Fruit fly (Drosophila melanogaster) whole organism, larva: ENCODE results near the gene beat-VII.

ENCODE experiments used
- noc ChIP-seq: fragments of 200-800 bp; sonication (Bioruptor generic); optimal IDR thresholded peaks from 3 replicates; lab custom pipeline; 2019; ENCODE audit warnings: missing biosample characterization, mild to moderate bottlenecking, missing genetic modification characterization, moderate library complexity

The beat-VII gene

dm6 chr3R:26654594-26654993 is 27.2 kb downstream of the beat-VII start:
- no peak for TF ChIP-seq noc (tag; lab: Kevin White, UChicago)

DNA sequence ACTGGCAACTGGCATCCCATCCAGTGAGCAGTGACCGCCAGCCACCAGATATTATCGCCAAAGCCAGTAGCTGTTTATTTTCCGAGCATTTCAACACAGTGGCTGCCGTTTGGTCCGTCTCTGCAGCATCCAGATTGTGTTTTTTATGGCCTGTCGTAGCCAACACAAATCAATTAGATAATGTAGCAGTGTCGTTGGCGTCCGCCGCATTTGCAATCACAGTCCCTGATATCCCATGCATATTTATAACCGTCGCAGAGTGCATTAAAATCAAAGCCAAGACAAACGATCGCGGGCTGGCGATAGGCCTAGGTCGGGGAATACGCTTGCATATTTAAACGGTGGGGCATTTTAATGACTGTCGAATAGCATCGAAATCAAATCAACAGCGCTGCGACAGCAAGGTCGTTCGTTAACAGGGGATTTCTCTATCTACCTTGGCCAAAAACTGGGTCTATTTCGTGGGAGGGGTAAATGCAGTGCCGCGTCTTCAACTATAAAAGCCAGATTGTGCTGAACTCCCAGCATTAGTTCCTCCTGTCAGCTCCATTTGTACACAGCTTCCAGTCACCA is 42.2 kb downstream of the beat-VII start, which contains the start of gene TwdlD:
TSS of gene TwdlD (plus strand) at position 523 of the 573 bp plus-strand sequence.
- TF ChIP-seq noc (tag; lab: Kevin White, UChicago), result no peak

DNA sequence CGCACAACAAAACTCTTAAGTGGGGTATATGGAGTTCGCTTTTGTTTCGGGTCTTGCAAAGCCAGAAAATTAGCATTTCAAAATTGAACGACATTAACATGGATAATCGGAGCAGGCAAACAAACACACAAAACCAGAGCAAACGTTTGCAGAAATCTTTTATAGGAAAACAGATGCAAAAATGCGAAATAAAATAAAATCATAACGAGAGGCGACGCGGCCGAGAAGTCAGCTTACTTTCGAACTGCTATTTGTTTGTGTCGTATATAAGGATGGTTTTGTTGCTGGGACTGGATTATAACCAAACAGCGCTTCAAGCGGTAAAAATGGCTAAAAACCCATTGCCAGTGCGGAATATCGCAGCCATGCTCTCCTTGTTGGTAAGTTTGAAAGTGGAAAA is 45.4 kb downstream of the beat-VII start, which contains the start of gene TwdlS:
TSS of gene TwdlS (plus strand) at position 301 of the 400 bp plus-strand sequence.
- no peak for TF ChIP-seq noc (tag; lab: Kevin White, UChicago)

dm6 chr3R:26634585-26634984 is 47.2 kb downstream of the beat-VII start, which contains the start of gene TwdlR:
TSS of gene TwdlR (plus strand) at chr3R:26634885.
- no peak for TF ChIP-seq noc (tag; lab: Kevin White, UChicago)

DNA sequence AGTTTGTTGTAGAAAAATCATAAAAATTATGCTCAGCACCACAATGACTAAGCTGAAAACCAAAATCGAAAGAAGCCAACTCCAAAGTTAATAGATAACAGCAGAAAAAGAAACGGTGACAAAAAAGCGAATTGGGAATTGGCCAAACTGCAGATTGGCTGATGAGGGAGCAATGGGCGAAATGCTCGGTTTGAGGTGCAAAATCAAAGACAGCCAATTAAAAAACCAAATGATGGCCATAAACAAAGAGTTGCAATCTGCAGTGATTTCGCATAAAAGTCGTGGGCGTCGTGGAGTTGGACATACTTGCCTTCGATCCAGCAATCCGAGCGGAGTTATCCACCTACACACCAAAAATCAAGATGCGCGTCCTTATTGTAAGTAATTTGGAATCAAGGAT is 48.3 kb downstream of the beat-VII start, which contains the start of gene TwdlH:
TSS of gene TwdlH (plus strand) at position 301 of the 400 bp plus-strand sequence.
- no peak for TF ChIP-seq noc (tag; lab: Kevin White, UChicago)

dm6 chr3R:26633010-26633409 is 48.8 kb downstream of the beat-VII start:
- TF ChIP-seq noc (tag; lab: Kevin White, UChicago), result no peak

dm6 chr3R:26631334-26631919 is 50.3 kb downstream of the beat-VII start, which contains the start of gene TwdlN:
TSS of gene TwdlN (plus strand) at chr3R:26631869.
- no peak for TF ChIP-seq noc (tag; lab: Kevin White, UChicago)

- TF ChIP-seq noc (tag; lab: Kevin White, UChicago), result no peak
Measured at dm6 chr3R:26629618-26630017, 52.1 kb downstream of the beat-VII start, which contains the start of gene TwdlJ. TSS of gene TwdlJ (plus strand) at chr3R:26629918.

DNA sequence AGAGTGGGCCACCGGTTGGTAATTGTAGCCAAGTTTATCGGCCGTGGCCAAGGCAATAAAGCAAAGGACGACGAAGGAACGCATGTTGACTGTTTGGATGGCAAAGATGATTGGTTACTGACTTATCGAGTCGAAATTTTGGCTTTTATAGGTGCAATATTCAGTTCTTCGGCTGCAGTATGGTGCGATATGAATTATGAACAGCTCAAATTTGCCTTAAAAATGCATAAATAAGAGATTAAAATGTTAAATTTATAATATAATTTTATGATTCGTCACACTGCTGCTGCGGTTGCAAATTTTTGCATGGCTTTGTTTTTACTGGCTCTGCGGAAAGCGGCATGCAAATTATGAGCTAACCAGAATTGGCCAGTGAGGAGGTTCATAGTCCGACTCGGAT is 53.1 kb downstream of the beat-VII start, which contains the start of gene TwdlK:
TSS of gene TwdlK (minus strand) at position 101 of the 400 bp plus-strand sequence.
- TF ChIP-seq noc (tag; lab: Kevin White, UChicago), result no peak

DNA sequence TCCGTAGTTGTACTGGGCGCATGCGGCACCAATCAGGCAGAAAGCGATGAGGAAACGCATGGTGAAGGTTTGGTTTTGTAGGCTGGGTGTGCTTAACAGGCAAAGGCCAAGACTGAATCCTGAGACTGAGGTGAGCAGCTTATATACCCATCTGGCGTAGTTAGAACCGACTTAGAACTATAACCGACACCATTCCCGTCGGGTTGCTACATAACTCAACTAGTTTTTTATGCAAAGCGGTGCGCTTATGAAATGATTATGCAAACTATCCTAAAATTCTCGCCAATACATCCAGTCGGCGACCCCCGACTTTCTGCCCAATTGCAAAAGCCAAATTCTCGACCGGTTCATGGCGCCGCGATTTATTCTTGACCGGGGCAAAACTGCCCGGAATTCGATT is 55.1 kb downstream of the beat-VII start, which contains the start of gene TwdlO:
TSS of gene TwdlO (minus strand) at position 101 of the 400 bp plus-strand sequence.
- no peak for TF ChIP-seq noc (tag; lab: Kevin White, UChicago)

DNA sequence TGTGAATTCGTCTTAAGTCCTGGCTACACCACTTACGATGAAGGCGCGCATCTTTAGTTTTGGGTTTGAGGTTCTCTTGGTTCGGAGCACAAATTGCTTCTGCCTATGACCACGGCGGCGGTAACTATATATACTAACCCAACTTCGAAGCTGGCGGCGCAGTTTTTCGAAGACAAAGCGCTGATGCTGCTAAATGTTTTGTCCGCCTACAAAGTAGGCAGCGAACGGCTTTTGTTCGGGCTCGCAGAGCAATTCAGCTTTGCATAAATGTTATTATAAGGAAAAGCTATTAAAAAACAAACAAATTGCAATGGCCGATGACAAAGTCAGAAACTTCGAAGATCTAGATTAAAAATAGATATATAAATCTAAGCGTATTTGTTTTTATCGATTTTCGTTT is 56.2 kb downstream of the beat-VII start, which contains the start of gene TwdlL:
TSS of gene TwdlL (minus strand) at position 101 of the 400 bp plus-strand sequence.
- no peak for TF ChIP-seq noc (tag; lab: Kevin White, UChicago)

DNA sequence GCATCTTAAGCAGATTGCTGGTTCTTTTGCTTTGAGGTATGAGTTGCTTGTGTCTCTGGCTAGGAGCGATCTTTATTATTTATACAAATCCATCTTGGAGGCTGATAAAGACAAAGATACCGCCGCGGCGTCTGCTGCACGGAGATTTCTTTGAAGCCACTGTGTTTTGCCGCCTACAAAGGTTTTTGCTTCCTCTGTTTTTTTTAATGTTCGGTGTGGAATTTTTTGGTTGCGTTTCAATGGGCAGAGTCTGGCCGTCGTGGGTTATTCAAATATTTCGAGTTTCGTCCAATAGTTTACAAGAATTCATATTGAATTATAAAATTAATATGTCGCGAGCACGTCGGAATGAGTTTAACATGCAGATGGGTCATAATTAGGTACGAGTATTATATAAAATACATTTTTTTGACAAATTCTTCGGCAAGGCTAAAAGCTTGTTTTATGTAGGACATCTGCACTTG is 58.2 kb downstream of the beat-VII start, which contains the start of gene TwdlB:
TSS of gene TwdlB (minus strand) at position 51 of the 464 bp plus-strand sequence.
- no peak for TF ChIP-seq noc (tag; lab: Kevin White, UChicago)

- no peak for TF ChIP-seq noc (tag; lab: Kevin White, UChicago)
Measured at dm6 chr3R:26621314-26621813, 60.4 kb downstream of the beat-VII start, which contains the start of gene TwdlP. TSS of gene TwdlP (minus strand) at chr3R:26621364.

DNA sequence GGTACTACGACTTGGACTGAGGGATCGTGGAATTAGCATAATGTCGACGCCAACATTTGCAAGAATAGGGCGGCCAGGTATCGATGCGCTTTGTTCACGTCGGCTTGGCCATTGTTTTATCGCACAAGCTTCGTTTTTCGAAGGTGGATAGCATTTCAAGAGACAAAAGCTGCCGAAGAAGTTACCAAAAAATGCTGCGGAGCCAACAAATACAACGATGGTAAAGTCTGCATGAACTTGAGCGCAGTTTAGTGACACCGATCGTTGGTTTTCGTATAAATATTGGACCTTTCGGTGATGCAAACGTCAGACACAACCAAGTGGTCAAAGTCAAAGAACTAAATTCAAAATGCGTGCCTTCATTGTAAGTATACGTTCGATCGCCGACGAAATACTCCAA is 62.9 kb downstream of the beat-VII start, which contains the start of gene TwdlM:
TSS of gene TwdlM (plus strand) at position 301 of the 400 bp plus-strand sequence.
- no peak for TF ChIP-seq noc (tag; lab: Kevin White, UChicago)

dm6 chr3R:26615428-26615827 is 66.3 kb downstream of the beat-VII start:
- TF ChIP-seq noc (tag; lab: Kevin White, UChicago), result no peak

dm6 chr3R:26606498-26606897 is 75.3 kb downstream of the beat-VII start:
- no peak for TF ChIP-seq noc (tag; lab: Kevin White, UChicago)
